Fruit fly (Drosophila melanogaster): Measurements from ENCODE around the gene PGAP5.

Gene PGAP5

dm6 chr2L:8241700-8242099 is 43.0 kb downstream of the PGAP5 start, which contains the start of gene Spn28F:
Spn28F (minus strand) TSS chr2L:8241800.
- no peak for TF ChIP-seq hbn (GFP tag; IDR thresholded peaks at IDR 0.05; ENCODE audit: partially characterized antibody)
- TF ChIP-seq CG2129 (GFP tag; IDR thresholded peaks at IDR 0.05; ENCODE audit: partially characterized antibody) = no peak
- TF ChIP-seq kah (GFP tag; optimal IDR thresholded peaks at IDR 0.05) = no peak
- no peak for TF ChIP-seq maf-S (GFP tag; optimal IDR thresholded peaks at IDR 0.05)
- TF ChIP-seq eve (GFP tag; optimal IDR thresholded peaks at IDR 0.05) = no peak
- no peak for TF ChIP-seq Trl (optimal IDR thresholded peaks at IDR 0.05)
- no peak for TF ChIP-seq Trl (GFP tag; optimal IDR thresholded peaks at IDR 0.05)
- no peak for TF ChIP-seq CG6683 (GFP tag; optimal IDR thresholded peaks at IDR 0.05)
- no peak for TF ChIP-seq CG17829 (tag; optimal IDR thresholded peaks at IDR 0.05)
- no peak for TF ChIP-seq C15 (GFP tag; IDR thresholded peaks at IDR 0.05)
- no peak for TF ChIP-seq CG17186 (GFP tag; optimal IDR thresholded peaks at IDR 0.05)
- no peak for TF ChIP-seq da (GFP tag; optimal IDR thresholded peaks at IDR 0.05)
- TF ChIP-seq Doc3 (GFP tag; IDR thresholded peaks at IDR 0.05; ENCODE audit: partially characterized antibody) = no peak
- TF ChIP-seq HLH54F (GFP tag; optimal IDR thresholded peaks at IDR 0.05) = no peak
- TF ChIP-seq Blimp-1 (GFP tag; optimal IDR thresholded peaks at IDR 0.05) = no peak
- TF ChIP-seq Asciz (GFP tag; optimal IDR thresholded peaks at IDR 0.05) = no peak
- TF ChIP-seq odd (GFP tag; optimal IDR thresholded peaks at IDR 0.05) = no peak
- TF ChIP-seq Camta (GFP tag; optimal IDR thresholded peaks at IDR 0.05) = no peak

- TF ChIP-seq Aef1 (GFP tag; IDR thresholded peaks at IDR 0.05) = no peak
- no peak for TF ChIP-seq prd (optimal IDR thresholded peaks at IDR 0.05)
- no peak for TF ChIP-seq prd (GFP tag; IDR thresholded peaks at IDR 0.05)
- TF ChIP-seq CG14441 (GFP tag; IDR thresholded peaks at IDR 0.05) = no peak
- TF ChIP-seq CG5245 (GFP tag; optimal IDR thresholded peaks at IDR 0.05) = no peak
- TF ChIP-seq CG43689 (GFP tag; IDR thresholded peaks at IDR 0.05) = no peak
- no peak for TF ChIP-seq MBD-R2 (GFP tag; IDR thresholded peaks at IDR 0.05)
- no peak for TF ChIP-seq tin (GFP tag; optimal IDR thresholded peaks at IDR 0.05)
- TF ChIP-seq Scr (GFP tag; IDR thresholded peaks at IDR 0.05; ENCODE audit: partially characterized antibody) = no peak
- no peak for TF ChIP-seq trem (tag; optimal IDR thresholded peaks at IDR 0.05)
- no peak for TF ChIP-seq CG3065 (GFP tag; optimal IDR thresholded peaks at IDR 0.05)
- TF ChIP-seq ftz-f1 (GFP tag; optimal IDR thresholded peaks at IDR 0.05) = no peak
- no peak for TF ChIP-seq maf-S (GFP tag; optimal IDR thresholded peaks at IDR 0.05)
- no peak for TF ChIP-seq CG17568 (GFP tag; optimal IDR thresholded peaks at IDR 0.05)
Observed at dm6 chr2L:8242186-8242585, 43.5 kb downstream of the PGAP5 start, which contains the start of gene CG14277. CG14277 (plus strand) TSS chr2L:8242486.

- TF ChIP-seq nom (GFP tag; optimal IDR thresholded peaks at IDR 0.05) = no peak
- no peak for TF ChIP-seq CG17361 (GFP tag; IDR thresholded peaks at IDR 0.05)
- TF ChIP-seq Vsx1 (GFP tag; optimal IDR thresholded peaks at IDR 0.05) = no peak
- no peak for TF ChIP-seq unc-4 (GFP tag; IDR thresholded peaks at IDR 0.05; ENCODE audit: partially characterized antibody)
- no peak for TF ChIP-seq CG5180 (GFP tag; optimal IDR thresholded peaks at IDR 0.05)
- TF ChIP-seq sr (GFP tag; IDR thresholded peaks at IDR 0.05) = no peak
- TF ChIP-seq run (tag; optimal IDR thresholded peaks at IDR 0.05) = no peak
- TF ChIP-seq Xrp1 (GFP tag; IDR thresholded peaks at IDR 0.05) = no peak
- TF ChIP-seq CG2199 (GFP tag; IDR thresholded peaks at IDR 0.05) = no peak
- TF ChIP-seq seq (GFP tag; IDR thresholded peaks at IDR 0.05) = no peak
- no peak for TF ChIP-seq Adf1 (GFP tag; IDR thresholded peaks at IDR 0.05)
- no peak for TF ChIP-seq ftz-f1 (GFP tag; optimal IDR thresholded peaks at IDR 0.05)
- TF ChIP-seq insv (GFP tag; optimal IDR thresholded peaks at IDR 0.05) = no peak
- no peak for TF ChIP-seq repo (GFP tag; optimal IDR thresholded peaks at IDR 0.05)
- no peak for TF ChIP-seq Sry-δ (GFP tag; optimal IDR thresholded peaks at IDR 0.05)
- TF ChIP-seq corto (GFP tag; optimal IDR thresholded peaks at IDR 0.05) = no peak
- no peak for TF ChIP-seq Ada2b (GFP tag; IDR thresholded peaks at IDR 0.05)
- no peak for TF ChIP-seq cas (GFP tag; IDR thresholded peaks at IDR 0.05)
Observed at dm6 chr2L:8243903-8244302, 45.2 kb downstream of the PGAP5 start, which contains the start of gene CG43057. CG43057 (minus strand) TSS chr2L:8244003.
